Fruit fly (Drosophila melanogaster): Measurements from ENCODE around the gene Cyp4ae1.

The Cyp4ae1 gene

DNA sequence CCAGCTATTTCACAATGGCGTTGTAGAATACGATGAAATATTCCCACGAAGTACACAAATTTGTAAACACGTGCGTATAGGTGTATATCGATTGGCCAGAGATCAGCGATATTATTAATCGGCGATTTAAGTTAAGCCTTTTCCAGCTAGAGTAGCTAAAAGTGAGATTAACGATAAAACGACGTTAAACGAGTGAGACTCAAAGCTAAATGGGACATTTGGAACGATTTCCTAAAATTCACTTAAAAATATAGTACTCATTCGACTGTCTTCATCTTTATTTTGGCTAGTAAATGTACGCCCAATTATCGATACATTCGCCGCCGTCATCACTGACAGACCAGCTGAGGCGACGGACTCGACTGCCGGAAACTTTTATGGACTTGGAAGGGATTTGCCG lies 5.8 kb downstream of the Cyp4ae1 start, which contains the start of the genes Nmd3 and CG17776:
Gene Nmd3 (minus strand): TSS at position 106 of the 400 bp plus-strand sequence.
Gene CG17776 (plus strand): TSS at position 163 of the 400 bp plus-strand sequence.
- TF ChIP-seq usp (GFP tag; optimal IDR thresholded peaks at IDR 0.05), result no peak
- no peak for TF ChIP-seq Dll (optimal IDR thresholded peaks at IDR 0.05)
- TF ChIP-seq EcR (GFP tag; optimal IDR thresholded peaks at IDR 0.05), result no peak
- TF ChIP-seq pan (optimal IDR thresholded peaks at IDR 0.05), result no peak
- no peak for TF ChIP-seq psq (optimal IDR thresholded peaks at IDR 0.05)
- TF ChIP-seq CG8478 (optimal IDR thresholded peaks at IDR 0.05), result no peak

dm6 chrX:2186555-2186954 lies 7.7 kb downstream of the Cyp4ae1 start, which contains the start of gene CG17777:
TSS of gene CG17777 (plus strand) at chrX:2186855.
- TF ChIP-seq usp (GFP tag; optimal IDR thresholded peaks at IDR 0.05) (no peak), CG8478 (optimal IDR thresholded peaks at IDR 0.05) (no peak), EcR (GFP tag; optimal IDR thresholded peaks at IDR 0.05) (no peak), Dll (optimal IDR thresholded peaks at IDR 0.05) (no peak)

DNA sequence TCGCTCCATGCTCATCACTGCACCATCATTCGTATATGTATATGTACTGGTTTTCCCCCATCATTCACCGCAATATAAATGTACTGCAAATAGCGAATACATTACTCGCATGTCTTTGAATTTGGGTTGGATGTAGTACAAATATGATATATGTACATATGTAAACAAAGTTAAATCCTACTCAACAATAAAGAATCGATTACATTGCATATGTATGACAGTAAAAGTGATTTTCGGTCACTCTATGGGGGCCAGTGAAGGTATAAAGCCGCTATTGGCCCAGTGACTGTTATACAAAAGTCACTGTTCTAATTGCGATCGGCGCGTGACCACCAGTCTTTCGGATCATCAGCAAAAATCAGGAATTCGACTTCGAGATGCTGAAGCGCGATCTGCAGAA lies 8.7 kb downstream of the Cyp4ae1 start, which contains the start of gene CG3457:
Gene CG3457 (plus strand): TSS at position 301 of the 400 bp plus-strand sequence.
- TF ChIP-seq pan (optimal IDR thresholded peaks at IDR 0.05), result no peak
- no peak for TF ChIP-seq Dll (optimal IDR thresholded peaks at IDR 0.05)
- no peak for TF ChIP-seq usp (GFP tag; optimal IDR thresholded peaks at IDR 0.05)
- TF ChIP-seq EcR (GFP tag; optimal IDR thresholded peaks at IDR 0.05), result no peak
- no peak for TF ChIP-seq CG8478 (optimal IDR thresholded peaks at IDR 0.05)
- no peak for TF ChIP-seq psq (optimal IDR thresholded peaks at IDR 0.05)

- TF ChIP-seq pan (optimal IDR thresholded peaks at IDR 0.05) (no peak), usp (GFP tag; optimal IDR thresholded peaks at IDR 0.05) (no peak), EcR (GFP tag; optimal IDR thresholded peaks at IDR 0.05) (no peak), psq (optimal IDR thresholded peaks at IDR 0.05) (no peak), CG8478 (optimal IDR thresholded peaks at IDR 0.05) (no peak), Dll (optimal IDR thresholded peaks at IDR 0.05) (no peak)
These were observed 10.1 kb downstream of the Cyp4ae1 start, which contains the start of gene Mct1 for dm6 chrX:2188888-2189287. TSS of gene Mct1 (plus strand) at chrX:2189188.

- no peak for TF ChIP-seq usp (GFP tag; optimal IDR thresholded peaks at IDR 0.05)
- TF ChIP-seq EcR (GFP tag; optimal IDR thresholded peaks at IDR 0.05), result no peak
- no peak for TF ChIP-seq pan (optimal IDR thresholded peaks at IDR 0.05)
- no peak for TF ChIP-seq CG8478 (optimal IDR thresholded peaks at IDR 0.05)
- TF ChIP-seq Dll (optimal IDR thresholded peaks at IDR 0.05), result no peak
- no peak for TF ChIP-seq psq (optimal IDR thresholded peaks at IDR 0.05)
These were observed 13.1 kb downstream of the Cyp4ae1 start for dm6 chrX:2191896-2192295.

- TF ChIP-seq CG8478 (optimal IDR thresholded peaks at IDR 0.05), result no peak
- TF ChIP-seq pan (optimal IDR thresholded peaks at IDR 0.05), result no peak
- TF ChIP-seq usp (GFP tag; optimal IDR thresholded peaks at IDR 0.05), result no peak
- TF ChIP-seq EcR (GFP tag; optimal IDR thresholded peaks at IDR 0.05), result no peak
These were observed 14.4 kb downstream of the Cyp4ae1 start for dm6 chrX:2193158-2193557.

dm6 chrX:2193809-2194207 lies 15.0 kb downstream of the Cyp4ae1 start, which contains the start of gene CG14053:
TSS of gene CG14053 (minus strand) at chrX:2193909.
- no peak for TF ChIP-seq psq (optimal IDR thresholded peaks at IDR 0.05)
- TF ChIP-seq pan (optimal IDR thresholded peaks at IDR 0.05), result no peak
- TF ChIP-seq EcR (GFP tag; optimal IDR thresholded peaks at IDR 0.05), result no peak
- no peak for TF ChIP-seq CG8478 (optimal IDR thresholded peaks at IDR 0.05)
- no peak for TF ChIP-seq Dll (optimal IDR thresholded peaks at IDR 0.05)
- no peak for TF ChIP-seq usp (GFP tag; optimal IDR thresholded peaks at IDR 0.05)

DNA sequence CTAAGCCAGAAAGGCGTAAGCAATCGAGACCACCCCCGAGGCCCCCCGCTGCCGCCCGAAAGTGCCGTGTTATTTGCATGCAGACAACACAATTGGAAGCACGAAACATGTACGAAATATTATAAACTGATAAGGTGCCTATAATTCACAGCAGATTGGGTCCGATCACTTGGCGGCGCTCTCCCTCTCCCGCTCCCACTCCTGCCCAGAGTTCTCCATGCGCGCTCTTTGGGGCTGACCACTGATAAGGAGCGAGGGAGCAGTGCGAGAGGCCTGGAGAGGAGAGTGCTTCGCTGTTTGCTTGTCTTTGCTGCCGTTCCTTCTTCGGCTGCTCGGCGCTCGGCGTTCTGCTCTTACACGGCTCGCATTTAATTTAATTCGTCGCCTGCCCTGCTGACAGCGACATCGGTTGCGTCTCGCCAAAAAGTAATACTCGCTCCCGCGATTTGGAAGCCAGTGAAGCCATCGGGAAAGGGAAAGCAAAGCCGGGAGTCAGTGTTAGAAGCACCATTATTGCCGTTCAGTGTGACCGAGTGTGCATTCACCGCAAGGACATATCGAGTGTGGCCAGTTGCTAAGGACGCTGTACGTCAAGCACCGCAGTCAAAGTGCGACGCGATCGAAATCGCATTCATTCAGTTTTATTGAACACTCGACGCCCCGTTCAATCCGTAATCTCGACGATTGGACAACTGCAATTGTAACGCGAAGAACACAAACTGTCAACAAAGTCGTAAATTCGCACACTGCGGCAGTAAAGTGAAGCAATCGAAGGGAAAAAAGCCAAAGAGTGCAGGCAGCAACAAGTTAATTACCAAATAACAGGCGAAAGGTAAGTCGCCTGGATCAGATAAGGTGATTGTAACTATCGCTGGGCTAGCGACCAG lies 15.6 kb downstream of the Cyp4ae1 start:
- TF ChIP-seq Dll (optimal IDR thresholded peaks at IDR 0.05), result peak; percentile 87
- TF ChIP-seq pan (optimal IDR thresholded peaks at IDR 0.05), result no peak
- TF ChIP-seq psq (optimal IDR thresholded peaks at IDR 0.05), result no peak

DNA sequence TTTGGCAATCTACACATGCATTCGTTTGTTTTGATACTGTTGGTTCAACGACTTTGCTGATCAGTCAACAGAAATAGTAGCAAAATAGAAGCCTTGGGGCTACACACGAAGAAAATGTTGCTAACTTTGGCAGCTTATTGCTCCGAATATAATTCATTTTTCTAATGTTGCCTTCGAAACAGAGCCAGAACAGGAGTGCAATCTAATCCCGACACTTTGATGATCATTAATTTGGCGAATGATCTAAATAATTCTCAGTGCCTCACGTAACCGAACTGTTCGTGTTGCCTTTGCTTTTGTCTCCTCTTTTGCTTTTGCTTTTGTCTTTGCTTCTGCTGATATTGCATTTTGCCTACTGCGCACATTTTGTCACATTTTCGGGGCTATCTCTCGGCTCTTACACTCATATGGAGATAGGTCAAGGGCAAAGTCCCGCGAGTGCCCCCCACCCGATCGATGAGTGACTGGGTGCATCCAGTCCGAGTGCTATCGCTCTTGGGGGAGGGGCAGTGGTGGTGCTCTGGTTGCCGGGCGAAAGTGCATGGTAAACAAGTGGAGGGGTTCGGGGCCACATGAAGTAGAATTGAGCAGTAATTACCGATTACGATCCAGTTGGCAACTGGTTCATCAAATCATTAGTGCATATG lies 17.4 kb downstream of the Cyp4ae1 start:
- TF ChIP-seq EcR (GFP tag; optimal IDR thresholded peaks at IDR 0.05), result no peak
- no peak for TF ChIP-seq pan (optimal IDR thresholded peaks at IDR 0.05)
- no peak for TF ChIP-seq CG8478 (optimal IDR thresholded peaks at IDR 0.05)
- TF ChIP-seq Dll (optimal IDR thresholded peaks at IDR 0.05), result no peak
- TF ChIP-seq usp (GFP tag; optimal IDR thresholded peaks at IDR 0.05), result no peak
- TF ChIP-seq psq (optimal IDR thresholded peaks at IDR 0.05), result no peak

dm6 chrX:2197414-2198271 lies 18.8 kb downstream of the Cyp4ae1 start:
- TF ChIP-seq pan (optimal IDR thresholded peaks at IDR 0.05), result no peak
- no peak for TF ChIP-seq usp (GFP tag; optimal IDR thresholded peaks at IDR 0.05)
- TF ChIP-seq EcR (GFP tag; optimal IDR thresholded peaks at IDR 0.05), result no peak

DNA sequence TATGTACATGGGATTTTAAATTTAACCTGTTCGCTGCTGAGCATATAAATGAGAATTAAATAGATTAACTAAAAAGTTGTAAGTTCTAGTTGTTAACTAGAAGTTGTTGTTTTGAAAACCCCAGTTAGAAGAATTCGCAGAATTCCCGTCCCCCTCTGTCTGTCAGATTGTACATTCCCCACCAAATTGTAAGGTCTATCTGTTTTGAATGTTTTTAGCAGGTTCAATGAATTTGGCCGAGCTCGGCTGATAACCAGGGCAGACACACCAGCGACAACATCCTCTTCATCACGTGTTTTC lies 19.4 kb downstream of the Cyp4ae1 start:
- TF ChIP-seq EcR (GFP tag; optimal IDR thresholded peaks at IDR 0.05), result no peak

DNA sequence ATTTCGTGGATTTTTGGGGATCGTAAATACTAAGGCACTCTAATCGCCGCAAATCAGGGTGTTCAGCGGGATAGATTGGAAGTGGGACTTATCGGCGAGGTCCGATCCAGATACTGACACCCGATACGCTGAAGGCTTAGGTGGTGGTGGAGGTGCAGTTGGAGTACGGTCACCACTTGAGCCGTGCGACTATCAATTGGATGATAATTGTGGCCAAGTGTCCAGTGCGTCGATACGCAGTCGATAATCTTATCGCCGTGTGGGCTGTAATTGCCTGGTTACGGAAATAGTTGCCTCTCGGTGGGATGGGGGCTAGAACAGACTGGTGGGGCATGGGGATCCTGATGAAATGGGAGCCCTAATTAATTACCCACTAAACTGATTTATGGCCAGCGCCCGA lies 20.5 kb downstream of the Cyp4ae1 start:
- no peak for TF ChIP-seq CG8478 (optimal IDR thresholded peaks at IDR 0.05)
- no peak for TF ChIP-seq pan (optimal IDR thresholded peaks at IDR 0.05)
- TF ChIP-seq Dll (optimal IDR thresholded peaks at IDR 0.05), result no peak
- TF ChIP-seq EcR (GFP tag; optimal IDR thresholded peaks at IDR 0.05), result no peak
- no peak for TF ChIP-seq usp (GFP tag; optimal IDR thresholded peaks at IDR 0.05)
- TF ChIP-seq psq (optimal IDR thresholded peaks at IDR 0.05), result no peak

All from whole organism.